Worm (Caenorhabditis elegans) whole organism, L4 larva: Measurements from ENCODE around the gene B0554.5.

Experiments used
- F10B5.3 ChIP-seq: sonication (generic microtip); optimal IDR thresholded peaks from 2 replicates; lab custom pipeline; 2016; ENCODE audit warnings: mild to moderate bottlenecking, missing genetic modification characterization, missing compliant biosample characterization
- F44E2.7 ChIP-seq: fragments of 200-800 bp; sonication (Bioruptor generic); IDR thresholded peaks from 2 replicates; pipeline ENCODE4 v2.1.2; 2022; ENCODE audit warnings: missing genetic modification characterization, missing compliant biosample characterization
- T26A8.4 ChIP-seq: fragments of 200-800 bp; sonication (Bioruptor generic); IDR thresholded peaks from 2 replicates; pipeline ENCODE4 v1.3.6; 2022; ENCODE audit warnings: missing genetic modification characterization, missing compliant biosample characterization
- Y105C5A.15 ChIP-seq: fragments of 200-800 bp; sonication (Bioruptor generic); IDR thresholded peaks from 2 replicates; pipeline ENCODE4 v1.3.6; 2022; ENCODE audit warnings: missing genetic modification characterization, missing compliant biosample characterization
- Y5F2A.4 ChIP-seq: fragments of 200-800 bp; sonication (Bioruptor generic); optimal IDR thresholded peaks from 2 replicates; lab custom pipeline; 2018; ENCODE audit warnings: mild to moderate bottlenecking, missing genetic modification characterization, missing compliant biosample characterization
- aha-1 ChIP-seq: fragments of 150-350 bp; peaks from one replicate; lab custom pipeline; 2014; ENCODE audit warnings: missing biosample characterization, missing genetic modification characterization
- ceh-44 ChIP-seq: fragments of 200-800 bp; sonication (Bioruptor generic); IDR thresholded peaks from 2 replicates; pipeline ENCODE4 v1.3.6; 2022; ENCODE audit warnings: missing genetic modification reagents, missing genetic modification characterization, missing compliant biosample characterization
- cey-2 ChIP-seq: sonication (generic microtip); optimal IDR thresholded peaks from 3 replicates; lab custom pipeline; 2017; ENCODE audit warnings: missing genetic modification characterization, mild to moderate bottlenecking, missing compliant biosample characterization, antibody characterized with exemption, borderline replicate concordance; ENCODE audit not compliant: insufficient read depth
- ctbp-1 ChIP-seq: fragments of 200-800 bp; sonication (Bioruptor generic); IDR thresholded peaks from 2 replicates; pipeline ENCODE4 v1.3.6; 2022; ENCODE audit warnings: missing genetic modification reagents, missing genetic modification characterization, missing compliant biosample characterization
- daf-12 ChIP-seq: fragments of 150-350 bp; optimal IDR thresholded peaks from 2 replicates; lab custom pipeline; 2014; ENCODE audit warnings: missing biosample characterization, missing genetic modification reagents, missing genetic modification characterization
- daf-16 ChIP-seq, 3 experiments: sonication (generic microtip); optimal IDR thresholded peaks; 2 replicates each; lab custom pipeline; 2016 to 2017; ENCODE audit warnings: missing genetic modification characterization in 3 of 3, missing genetic modification reagents in 3 of 3, mild to moderate bottlenecking in 2 of 3, missing compliant biosample characterization in 2 of 3, missing biosample characterization in 1 of 3, moderate library complexity in 1 of 3
- daf-8 ChIP-seq: fragments of 200-800 bp; sonication (Bioruptor generic); IDR thresholded peaks from 2 replicates; pipeline ENCODE4 v1.3.6; 2022; ENCODE audit warnings: missing genetic modification characterization, missing compliant biosample characterization
- dmd-6 ChIP-seq: fragments of 200-800 bp; sonication (Bioruptor generic); IDR thresholded peaks from 2 replicates; pipeline ENCODE4 v1.3.6; 2022; ENCODE audit warnings: missing genetic modification reagents, missing genetic modification characterization, missing compliant biosample characterization
- dmd-9 ChIP-seq: fragments of 200-800 bp; sonication (Bioruptor generic); IDR thresholded peaks from 2 replicates; pipeline ENCODE4 v1.3.6; 2022; ENCODE audit warnings: missing genetic modification reagents, missing genetic modification characterization, missing compliant biosample characterization
- dve-1 ChIP-seq: sonication (generic microtip); optimal IDR thresholded peaks from 2 replicates; lab custom pipeline; 2017; ENCODE audit warnings: antibody characterized with exemption, mild to moderate bottlenecking, missing genetic modification characterization, missing compliant biosample characterization; ENCODE audit not compliant: insufficient read depth
- egl-27 ChIP-seq: sonication (generic microtip); optimal IDR thresholded peaks from 3 replicates; lab custom pipeline; 2017; ENCODE audit warnings: missing biosample characterization, missing genetic modification reagents, missing genetic modification characterization
- fkh-10 ChIP-seq: fragments of 150-350 bp; optimal IDR thresholded peaks from 2 replicates; lab custom pipeline; 2014; ENCODE audit warnings: missing biosample characterization, missing genetic modification reagents, missing genetic modification characterization
- fos-1 ChIP-seq: fragments of 150-350 bp; optimal IDR thresholded peaks from 2 replicates; lab custom pipeline; 2014; ENCODE audit warnings: missing biosample characterization, missing genetic modification characterization
- hlh-30 ChIP-seq: sonication (generic microtip); optimal IDR thresholded peaks from 2 replicates; lab custom pipeline; 2017; ENCODE audit warnings: antibody characterized with exemption, mild to moderate bottlenecking, missing genetic modification characterization, missing compliant biosample characterization; ENCODE audit not compliant: insufficient read depth
- lim-7 ChIP-seq: fragments of 200-800 bp; sonication (Bioruptor generic); IDR thresholded peaks from 2 replicates; pipeline ENCODE4 v1.3.6; 2022; ENCODE audit warnings: missing genetic modification characterization, missing compliant biosample characterization
- lir-3 ChIP-seq: sonication (generic microtip); optimal IDR thresholded peaks from 2 replicates; lab custom pipeline; 2016; ENCODE audit warnings: mild to moderate bottlenecking, missing genetic modification characterization, missing compliant biosample characterization
- mep-1 ChIP-seq: fragments of 150-350 bp; sonication (generic microtip); optimal IDR thresholded peaks from 3 replicates; lab custom pipeline; 2014; ENCODE audit warnings: missing biosample characterization, missing genetic modification characterization
- mes-2 ChIP-seq: sonication (generic microtip); optimal IDR thresholded peaks from 2 replicates; lab custom pipeline; 2016; ENCODE audit warnings: missing genotype, mild to moderate bottlenecking, missing genetic modification characterization, missing compliant biosample characterization; ENCODE audit not compliant: poor library complexity, severe bottlenecking
- nhr-10 ChIP-seq: fragments of 150-350 bp; optimal IDR thresholded peaks from 2 replicates; lab custom pipeline; 2014; ENCODE audit warnings: missing biosample characterization, missing genetic modification characterization
- nhr-25 ChIP-seq: sonication (generic microtip); optimal IDR thresholded peaks from 2 replicates; lab custom pipeline; 2017; ENCODE audit warnings: missing genetic modification characterization, mild to moderate bottlenecking, missing compliant biosample characterization, antibody characterized with exemption, moderate library complexity, borderline replicate concordance; ENCODE audit not compliant: insufficient read depth
- nhr-28 ChIP-seq: fragments of 150-350 bp; optimal IDR thresholded peaks from 2 replicates; lab custom pipeline; 2014; ENCODE audit warnings: missing biosample characterization, missing genetic modification characterization
- nhr-41 ChIP-seq: fragments of 200-800 bp; sonication (Bioruptor generic); IDR thresholded peaks from 2 replicates; pipeline ENCODE4 v1.3.6; 2022; ENCODE audit warnings: missing genetic modification reagents, missing genetic modification characterization, missing compliant biosample characterization
- pqm-1 ChIP-seq: sonication (generic microtip); optimal IDR thresholded peaks from 2 replicates; lab custom pipeline; 2017; ENCODE audit warnings: missing biosample characterization, missing genetic modification characterization
- rbr-2 ChIP-seq: sonication (generic microtip); optimal IDR thresholded peaks from 2 replicates; lab custom pipeline; 2016; ENCODE audit warnings: missing genotype, missing genetic modification characterization, missing compliant biosample characterization
- saeg-2 ChIP-seq: fragments of 200-800 bp; sonication (Bioruptor generic); IDR thresholded peaks from 2 replicates; pipeline ENCODE4 v1.3.6; 2022; ENCODE audit warnings: missing genetic modification reagents, missing genetic modification characterization, missing compliant biosample characterization
- sdz-12 ChIP-seq: fragments of 200-800 bp; sonication (Bioruptor generic); optimal IDR thresholded peaks from 2 replicates; lab custom pipeline; 2018; ENCODE audit warnings: mild to moderate bottlenecking, missing genetic modification characterization, missing compliant biosample characterization
- set-16 ChIP-seq: fragments of 200-800 bp; sonication (Bioruptor generic); IDR thresholded peaks from 2 replicates; pipeline ENCODE4 v1.3.6; 2022; ENCODE audit warnings: missing genetic modification reagents, missing genetic modification characterization, missing compliant biosample characterization
- skn-1 ChIP-seq: fragments of 150-350 bp; optimal IDR thresholded peaks from 2 replicates; lab custom pipeline; 2014; ENCODE audit warnings: missing biosample characterization, missing genetic modification characterization
- snpc-1.2 ChIP-seq: fragments of 200-800 bp; sonication (Bioruptor generic); IDR thresholded peaks from 2 replicates; pipeline ENCODE4 v1.3.6; 2022; ENCODE audit warnings: missing genetic modification reagents, missing genetic modification characterization, missing compliant biosample characterization
- snpc-4 ChIP-seq: fragments of 150-350 bp; optimal IDR thresholded peaks from 2 replicates; lab custom pipeline; 2014; ENCODE audit warnings: missing biosample characterization, missing genetic modification characterization
- spr-1 ChIP-seq: sonication (generic microtip); optimal IDR thresholded peaks from 2 replicates; lab custom pipeline; 2016; ENCODE audit warnings: mild to moderate bottlenecking, missing genetic modification characterization, missing compliant biosample characterization
- spr-3 ChIP-seq: fragments of 200-800 bp; sonication (Bioruptor generic); optimal IDR thresholded peaks from 2 replicates; lab custom pipeline; 2018; ENCODE audit warnings: mild to moderate bottlenecking, missing genetic modification characterization, missing compliant biosample characterization
- tag-97 ChIP-seq: fragments of 200-800 bp; sonication (Bioruptor generic); IDR thresholded peaks from 2 replicates; pipeline ENCODE4 v1.3.6; 2022; ENCODE audit warnings: missing genetic modification characterization, missing compliant biosample characterization
- zag-1 ChIP-seq: fragments of 150-350 bp; optimal IDR thresholded peaks from 2 replicates; lab custom pipeline; 2014; ENCODE audit warnings: missing biosample characterization, missing genetic modification characterization
- zfp-2 ChIP-seq: sonication (generic microtip); optimal IDR thresholded peaks from 2 replicates; lab custom pipeline; 2016; ENCODE audit warnings: mild to moderate bottlenecking, missing genetic modification characterization, missing compliant biosample characterization
- zip-2 ChIP-seq: fragments of 150-350 bp; optimal IDR thresholded peaks from 2 replicates; lab custom pipeline; 2014; ENCODE audit warnings: missing biosample characterization, missing genetic modification characterization
- ztf-11 ChIP-seq: fragments of 150-350 bp; optimal IDR thresholded peaks from 2 replicates; lab custom pipeline; 2014; ENCODE audit warnings: missing biosample characterization, missing genetic modification characterization

Gene B0554.5

ce11 chrV:403028-403427 is 21.2 kb upstream of the B0554.5 start, which contains the start of gene srh-62:
TSS of gene srh-62 (minus strand) at chrV:403128.
- TF ChIP-seq set-16 (GFP tag; lab: Robert Waterston, UW) (no peak), egl-27 (no peak), tag-97 (GFP tag; lab: Robert Waterston, UW) (no peak), F44E2.7 (no peak), Y105C5A.15 (GFP tag; lab: Robert Waterston, UW) (no peak), T26A8.4 (no peak), nhr-41 (GFP tag; lab: Robert Waterston, UW) (no peak), rbr-2 (no peak), Y5F2A.4 (GFP tag; lab: Kevin White, UChicago) (no peak), dve-1 (tag; lab: Kevin White, UChicago) (no peak), nhr-25 (no peak), cey-2 (no peak), hlh-30 (no peak), snpc-1.2 (GFP tag; lab: Robert Waterston, UW) (no peak), skn-1 (tag; lab: Kevin White, UChicago) (no peak), mes-2 (tag; lab: Kevin White, UChicago) (no peak), nhr-10 (no peak), fkh-10 (GFP tag; lab: Kevin White, UChicago) (no peak)

DNA sequence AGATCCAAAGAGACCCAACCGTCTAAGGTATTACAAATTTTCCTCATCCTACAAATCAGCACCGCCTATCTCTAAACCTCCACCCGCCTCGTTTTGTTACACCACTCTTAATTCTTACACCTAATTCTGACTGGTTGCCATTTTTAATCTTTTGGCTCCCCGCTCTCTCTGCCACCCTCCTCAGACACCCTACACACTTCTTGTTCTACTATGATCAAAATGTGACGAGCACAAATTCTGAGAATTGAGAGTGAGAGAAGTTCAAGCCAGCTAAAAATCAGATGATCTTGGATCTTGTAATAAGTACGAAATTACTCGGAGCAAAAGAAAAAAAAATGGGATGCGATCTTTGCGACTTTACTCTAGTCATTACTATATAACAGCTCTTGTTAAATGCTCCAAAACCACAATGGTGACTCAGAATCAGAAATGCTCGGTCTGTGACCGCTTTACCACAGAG is 20.0 kb upstream of the B0554.5 start, which contains the start of gene nhr-252:
TSS of gene nhr-252 (plus strand) at position 410 of the 460 bp plus-strand sequence.
- TF ChIP-seq sdz-12 (GFP tag; lab: Kevin White, UChicago) = no peak
- TF ChIP-seq spr-1 = no peak
- no peak for TF ChIP-seq set-16 (GFP tag; lab: Robert Waterston, UW)
- no peak for TF ChIP-seq fkh-10 (GFP tag; lab: Kevin White, UChicago)
- TF ChIP-seq mep-1 (tag; lab: Kevin White, UChicago) = no peak
- TF ChIP-seq spr-3 (GFP tag; lab: Kevin White, UChicago) = no peak
- TF ChIP-seq nhr-25 = no peak
- TF ChIP-seq nhr-28 = no peak
- TF ChIP-seq ctbp-1 = no peak
- no peak for TF ChIP-seq dmd-9 (GFP tag; lab: Robert Waterston, UW)
- no peak for TF ChIP-seq daf-8 (GFP tag; lab: Robert Waterston, UW)
- TF ChIP-seq fos-1 = no peak

ce11 chrV:412820-413219 is 11.4 kb upstream of the B0554.5 start:
- no peak for TF ChIP-seq F10B5.3
- TF ChIP-seq aha-1 (tag; lab: Kevin White, UChicago) = peak; percentile 95
- TF ChIP-seq, all 104 proteins: peak for 1

ce11 chrV:414630-415029 is 9.6 kb upstream of the B0554.5 start, which contains the start of gene dod-19:
TSS of gene dod-19 (minus strand) at chrV:414759.
- no peak for TF ChIP-seq zip-2 (tag; lab: Kevin White, UChicago)
- TF ChIP-seq dmd-6 (GFP tag; lab: Robert Waterston, UW) = peak; percentile 57
- no peak for TF ChIP-seq lim-7 (GFP tag; lab: Robert Waterston, UW)
- no peak for TF ChIP-seq nhr-10
- no peak for TF ChIP-seq ceh-44 (GFP tag; lab: Robert Waterston, UW)
- TF ChIP-seq daf-8 (GFP tag; lab: Robert Waterston, UW) = no peak
- no peak for TF ChIP-seq daf-12 (tag; lab: Kevin White, UChicago)
- TF ChIP-seq lir-3 = no peak
- no peak for TF ChIP-seq egl-27
- no peak for TF ChIP-seq daf-16 (GFP tag; optimal IDR thresholded peaks at IDR 0.05; lab: Kevin White, UChicago)
- no peak for TF ChIP-seq daf-16 (tag; optimal IDR thresholded peaks at IDR 0.05; lab: Kevin White, UChicago)
- no peak for TF ChIP-seq saeg-2 (GFP tag; lab: Robert Waterston, UW)
- no peak for TF ChIP-seq ztf-11 (tag; lab: Kevin White, UChicago)
- peak; percentile 79 for TF ChIP-seq pqm-1 (tag; lab: Kevin White, UChicago)
- TF ChIP-seq zag-1 (tag; lab: Kevin White, UChicago) = no peak
- TF ChIP-seq snpc-4 (tag; lab: Kevin White, UChicago) = no peak
- TF ChIP-seq F44E2.7 = no peak
- TF ChIP-seq zfp-2 = no peak
- TF ChIP-seq, all 104 proteins: peak for 2
